Fruit fly (Drosophila melanogaster): ENCODE measurements around the gene Kaz-m1.
A peak's percentile ranks its signal among the peaks of the same experiment; 100 is the strongest.

dm6 chr3R:26000720-26001682 is 13.5 kb upstream of the Kaz-m1 start:
- TF ChIP-seq dl (GFP tag; optimal IDR thresholded peaks at IDR 0.05; ENCODE audit: insufficient read depth in 1 of 2, partially characterized antibody in 2 of 2) (no peak), CG9705 (GFP tag; optimal IDR thresholded peaks at IDR 0.05) (no peak), Abd-B (GFP tag; optimal IDR thresholded peaks at IDR 0.05) (no peak), lola (GFP tag; optimal IDR thresholded peaks at IDR 0.05) (no peak), psq (GFP tag; optimal IDR thresholded peaks at IDR 0.05) (peak; percentile 25), Myc (optimal IDR thresholded peaks at IDR 0.05) (no peak), fru (GFP tag; optimal IDR thresholded peaks at IDR 0.05) (no peak)

Data from whole organism, wandering third instar larva.